Fruit fly (Drosophila melanogaster) whole organism, wandering third instar larva: Measurements from ENCODE around the gene Ilk.

ENCODE experiments used
- Dif ChIP-seq: fragments of 200-275, 200-300 bp; sonication (Bioruptor generic); optimal IDR thresholded peaks from 2 replicates; lab custom pipeline; 2018; ENCODE audit warnings: missing biosample characterization, missing genetic modification characterization; ENCODE audit not compliant: partially characterized antibody
- Hr78 ChIP-seq: fragments of >200 bp; optimal IDR thresholded peaks from 2 replicates; lab custom pipeline; 2017; ENCODE audit warnings: missing biosample characterization, missing genetic modification characterization
- Myc ChIP-seq: fragments of >200 bp; optimal IDR thresholded peaks from 2 replicates; lab custom pipeline; 2017
- N ChIP-seq: fragments of >200 bp; optimal IDR thresholded peaks from 2 replicates; lab custom pipeline; 2018; ENCODE audit warnings: missing biosample characterization, missing external identifiers, missing genetic modification characterization
- OdsH ChIP-seq: fragments of 200-800 bp; sonication (Bioruptor generic); optimal IDR thresholded peaks from 2 replicates; lab custom pipeline; 2016; ENCODE audit warnings: missing biosample characterization, mild to moderate bottlenecking, missing genetic modification characterization
- h ChIP-seq: fragments of 200-800 bp; sonication (Bioruptor generic); optimal IDR thresholded peaks from 3 replicates; lab custom pipeline; 2016; ENCODE audit warnings: missing biosample characterization, mild to moderate bottlenecking, missing genetic modification characterization
- psq ChIP-seq: fragments of 200-800 bp; sonication (Bioruptor generic); optimal IDR thresholded peaks from 3 replicates; lab custom pipeline; 2017; ENCODE audit warnings: missing biosample characterization, mild to moderate bottlenecking, missing genetic modification characterization, moderate library complexity
- usp ChIP-seq: fragments of >200 bp; optimal IDR thresholded peaks from 2 replicates; lab custom pipeline; 2017; ENCODE audit warnings: missing biosample characterization, missing genetic modification characterization

dm6 chr3L:21262426-21262825 is 45.7 kb downstream of the Ilk start:
- TF ChIP-seq Hr78 (no peak), N (GFP tag; lab: Kevin White, UChicago) (no peak), OdsH (no peak), usp (GFP tag; lab: Kevin White, UChicago) (no peak), Dif (no peak), Myc (lab: Kevin White, UChicago) (peak; percentile 56), psq (GFP tag; lab: Kevin White, UChicago) (no peak), h (GFP tag; lab: Kevin White, UChicago) (no peak)
